Fruit fly (Drosophila melanogaster) whole organism, adult: ENCODE data around the gene Naa30A.

ENCODE experiments used
- CG11617 ChIP-seq: fragments of 200-800 bp; sonication (Bioruptor generic); optimal IDR thresholded peaks from 2 replicates; lab custom pipeline; 2017; ENCODE audit warnings: mild to moderate bottlenecking, missing biosample characterization, missing genetic modification reagents, missing genetic modification characterization
- CG12768 ChIP-seq: fragments of 200-800 bp; sonication (Bioruptor generic); optimal IDR thresholded peaks from 2 replicates; lab custom pipeline; 2017; ENCODE audit warnings: missing biosample characterization, missing genetic modification characterization, mild to moderate bottlenecking, moderate library complexity, missing genetic modification reagents
- CG14711 ChIP-seq: fragments of 200-800 bp; sonication (Bioruptor generic); optimal IDR thresholded peaks from 2 replicates; lab custom pipeline; 2018; ENCODE audit warnings: missing biosample characterization, mild to moderate bottlenecking, missing genetic modification characterization, moderate library complexity
- CG1620 ChIP-seq: fragments of 200-800 bp; sonication (Bioruptor generic); optimal IDR thresholded peaks from 2 replicates; lab custom pipeline; 2016; ENCODE audit warnings: missing biosample characterization, missing genetic modification characterization
- CG33017 ChIP-seq: fragments of 200-800 bp; sonication (Bioruptor generic); optimal IDR thresholded peaks from 2 replicates; lab custom pipeline; 2018; ENCODE audit warnings: missing biosample characterization, mild to moderate bottlenecking, missing genetic modification characterization, moderate library complexity
- CG5204 ChIP-seq: fragments of 200-800 bp; sonication (Bioruptor generic); optimal IDR thresholded peaks from 2 replicates; lab custom pipeline; 2016; ENCODE audit warnings: missing biosample characterization, missing genetic modification characterization
- CG7045 ChIP-seq: fragments of 200-800 bp; sonication (Bioruptor generic); optimal IDR thresholded peaks from 2 replicates; lab custom pipeline; 2017; ENCODE audit warnings: missing biosample characterization, mild to moderate bottlenecking, missing genetic modification characterization
- CG7101 ChIP-seq: fragments of 200-800 bp; sonication (Bioruptor generic); optimal IDR thresholded peaks from 2 replicates; lab custom pipeline; 2018; ENCODE audit warnings: missing biosample characterization, mild to moderate bottlenecking, missing genetic modification characterization, moderate library complexity
- Clk ChIP-seq: fragments of 200-800 bp; sonication (Bioruptor generic); optimal IDR thresholded peaks from 2 replicates; lab custom pipeline; 2017; ENCODE audit warnings: missing biosample characterization, missing genetic modification characterization
- Crg-1 ChIP-seq: fragments of 200-800 bp; sonication (Bioruptor generic); optimal IDR thresholded peaks from 2 replicates; lab custom pipeline; 2016; ENCODE audit warnings: missing biosample characterization, missing genetic modification characterization
- Hr96 ChIP-seq: fragments of 200-800 bp; sonication (Bioruptor generic); optimal IDR thresholded peaks from 2 replicates; lab custom pipeline; 2016; ENCODE audit warnings: missing biosample characterization, missing genetic modification characterization
- Mnt ChIP-seq: fragments of 200-800 bp; sonication (Bioruptor generic); optimal IDR thresholded peaks from 2 replicates; lab custom pipeline; 2016; ENCODE audit warnings: missing biosample characterization, mild to moderate bottlenecking, missing genetic modification characterization
- bab1 ChIP-seq: fragments of 200-800 bp; sonication (Bioruptor generic); optimal IDR thresholded peaks from 3 replicates; lab custom pipeline; 2019; ENCODE audit warnings: missing biosample characterization, mild to moderate bottlenecking, missing genetic modification characterization, moderate library complexity
- cic ChIP-seq: fragments of 200-800 bp; sonication (Bioruptor generic); optimal IDR thresholded peaks from 2 replicates; lab custom pipeline; 2017; ENCODE audit warnings: missing biosample characterization, mild to moderate bottlenecking, missing genetic modification characterization, moderate library complexity
- cnc ChIP-seq, 2 experiments: fragments of >200 bp; optimal IDR thresholded peaks; 2 replicates each; lab custom pipeline; 2017
- kay ChIP-seq: fragments of 200-800 bp; sonication (Bioruptor generic); peaks from one replicate; lab custom pipeline; 2016; ENCODE audit warnings: missing biosample characterization, missing genetic modification characterization, borderline replicate concordance
- ovo ChIP-seq: fragments of 200-800 bp; sonication (Bioruptor generic); optimal IDR thresholded peaks from 2 replicates; lab custom pipeline; 2016; ENCODE audit warnings: missing biosample characterization, missing genetic modification characterization
- pad ChIP-seq: fragments of 200-800 bp; sonication (Bioruptor generic); optimal IDR thresholded peaks from 3 replicates; lab custom pipeline; 2017; ENCODE audit warnings: missing biosample characterization, missing genetic modification characterization, mild to moderate bottlenecking, moderate library complexity, missing genetic modification reagents
- tj ChIP-seq: fragments of 200-800 bp; sonication (Bioruptor generic); optimal IDR thresholded peaks from 3 replicates; lab custom pipeline; 2017; ENCODE audit warnings: missing biosample characterization, mild to moderate bottlenecking, missing genetic modification characterization, moderate library complexity
- toe ChIP-seq: fragments of 200-800 bp; sonication (Bioruptor generic); optimal IDR thresholded peaks from 2 replicates; lab custom pipeline; 2016; ENCODE audit warnings: missing biosample characterization, missing genetic modification characterization

Naa30A gene

dm6 chrX:1370104-1370802 is 28.3 kb downstream of the Naa30A start, which contains the start of gene ssx:
ssx (plus strand) TSS chrX:1370580.
- TF ChIP-seq Mnt (GFP tag; lab: Kevin White, UChicago): peak; percentile 31
- no peak for TF ChIP-seq CG7045
- no peak for TF ChIP-seq ovo (GFP tag; lab: Kevin White, UChicago)
- TF ChIP-seq kay (GFP tag; lab: Kevin White, UChicago): no peak
- peak; percentile 24 for TF ChIP-seq CG14711
- TF ChIP-seq Crg-1 (GFP tag; lab: Kevin White, UChicago): peak; percentile 50
- TF ChIP-seq toe: no peak
- TF ChIP-seq CG11617: peak; percentile 20
- no peak for TF ChIP-seq cnc (optimal IDR thresholded peaks at IDR 0.05; lab: Kevin White, UChicago)
- peak; percentile 53 for TF ChIP-seq CG7101
- peak; percentile 57 for TF ChIP-seq bab1 (GFP tag; lab: Kevin White, UChicago)
- peak; percentile 62 for TF ChIP-seq tj (GFP tag; lab: Kevin White, UChicago)

- no peak for TF ChIP-seq cic (GFP tag; lab: Kevin White, UChicago)
- TF ChIP-seq CG33017 (tag; lab: Kevin White, UChicago): no peak
- no peak for TF ChIP-seq pad (GFP tag; lab: Kevin White, UChicago)
- no peak for TF ChIP-seq Hr96 (GFP tag; lab: Kevin White, UChicago)
- no peak for TF ChIP-seq CG12768 (GFP tag; lab: Kevin White, UChicago)
- TF ChIP-seq toe: no peak
- TF ChIP-seq CG14711: no peak
Measured at dm6 chrX:1372667-1373066, 30.8 kb downstream of the Naa30A start.

dm6 chrX:1375265-1375958 is 33.5 kb downstream of the Naa30A start, which contains the start of gene AMPKalpha:
AMPKalpha (plus strand) TSS chrX:1375536.
- peak; percentile 33 for TF ChIP-seq cic (GFP tag; lab: Kevin White, UChicago)
- no peak for TF ChIP-seq CG1620 (GFP tag; lab: Kevin White, UChicago)
- no peak for TF ChIP-seq CG11617
- TF ChIP-seq Mnt (GFP tag; lab: Kevin White, UChicago): no peak
- TF ChIP-seq pad (GFP tag; lab: Kevin White, UChicago): no peak
- TF ChIP-seq CG5204: no peak
- peak; percentile 41 for TF ChIP-seq bab1 (GFP tag; lab: Kevin White, UChicago)
- TF ChIP-seq CG33017 (tag; lab: Kevin White, UChicago): no peak
- no peak for TF ChIP-seq kay (GFP tag; lab: Kevin White, UChicago)
- TF ChIP-seq ovo (GFP tag; lab: Kevin White, UChicago): no peak
- no peak for TF ChIP-seq CG7045
- peak; percentile 75 for TF ChIP-seq tj (GFP tag; lab: Kevin White, UChicago)
- TF ChIP-seq CG12768 (GFP tag; lab: Kevin White, UChicago): no peak

dm6 chrX:1379692-1380349 is 37.9 kb downstream of the Naa30A start:
- TF ChIP-seq CG11617 (no peak), cnc (optimal IDR thresholded peaks at IDR 0.05; lab: Kevin White, UChicago) (peak in 1 of 2 experiments; percentile 11)

dm6 chrX:1380350-1381060 is 38.6 kb downstream of the Naa30A start, which contains the start of the genes CG3719 and CG32813:
CG3719 (minus strand) TSS chrX:1380480.
CG32813 (plus strand) TSS chrX:1380914.
- TF ChIP-seq kay (GFP tag; lab: Kevin White, UChicago) (no peak), pad (GFP tag; lab: Kevin White, UChicago) (peak; percentile 51), toe (no peak), CG5204 (no peak), Mnt (GFP tag; lab: Kevin White, UChicago) (peak; percentile 52), ovo (GFP tag; lab: Kevin White, UChicago) (no peak), cnc (optimal IDR thresholded peaks at IDR 0.05; lab: Kevin White, UChicago) (no peak), Hr96 (GFP tag; lab: Kevin White, UChicago) (no peak), CG7045 (no peak), CG1620 (GFP tag; lab: Kevin White, UChicago) (peak; percentile 73), bab1 (GFP tag; lab: Kevin White, UChicago) (peak; percentile 43), cic (GFP tag; lab: Kevin White, UChicago) (no peak), Clk (GFP tag; lab: Kevin White, UChicago) (no peak), CG7101 (peak; percentile 44), CG11617 (peak; percentile 14), CG33017 (tag; lab: Kevin White, UChicago) (no peak), Crg-1 (GFP tag; lab: Kevin White, UChicago) (peak; percentile 82), CG14711 (peak; percentile 41), tj (GFP tag; lab: Kevin White, UChicago) (peak; percentile 21), CG12768 (GFP tag; lab: Kevin White, UChicago) (no peak)
